Worm (Caenorhabditis elegans) whole organism, L1 larva: ENCODE results near the gene sma-2.

Experiments
- C04F5.9 ChIP-seq: sonication (generic microtip); optimal IDR thresholded peaks from 2 replicates; lab custom pipeline; 2016; ENCODE audit warnings: missing genetic modification characterization, missing compliant biosample characterization
- C34B4.2 ChIP-seq: sonication (generic microtip); optimal IDR thresholded peaks from 2 replicates; lab custom pipeline; 2017; ENCODE audit warnings: mild to moderate bottlenecking, missing genetic modification characterization, missing compliant biosample characterization
- F16B12.6 ChIP-seq: fragments of 150-350 bp; optimal IDR thresholded peaks from 2 replicates; lab custom pipeline; 2014; ENCODE audit warnings: missing biosample characterization, missing genetic modification characterization
- aha-1 ChIP-seq: fragments of 150-350 bp; optimal IDR thresholded peaks from 2 replicates; lab custom pipeline; 2014; ENCODE audit warnings: missing biosample characterization, missing genetic modification characterization
- alr-1 ChIP-seq: fragments of 200-800 bp; sonication (Bioruptor generic); optimal IDR thresholded peaks from 2 replicates; lab custom pipeline; 2018; ENCODE audit warnings: borderline replicate concordance, mild to moderate bottlenecking, missing genetic modification characterization, missing compliant biosample characterization
- ceh-82 ChIP-seq, 3 experiments: fragments of 150-350 bp in 1 of 3; sonication (generic microtip) in 2 of 3; optimal IDR thresholded peaks; 2 replicates each; lab custom pipeline; 2014 to 2017; ENCODE audit warnings: missing biosample characterization in 3 of 3, missing genetic modification characterization in 3 of 3
- dpl-1 ChIP-seq, 3 experiments: fragments of 150-350 bp in 2 of 3; sonication (generic microtip) in 1 of 3; optimal IDR thresholded peaks; 2 replicates each; lab custom pipeline; 2014 to 2017; ENCODE audit warnings: missing biosample characterization in 3 of 3, missing genetic modification characterization in 3 of 3, missing genetic modification reagents in 3 of 3
- efl-1 ChIP-seq, 4 experiments: fragments of 150-350 bp; optimal IDR thresholded peaks in 3 of 4; peaks in 1 of 4; 1 replicate in 1 of 4; 2 replicates in 3 of 4; lab custom pipeline; 2014; ENCODE audit warnings: missing biosample characterization in 2 of 4, missing genetic modification characterization in 2 of 4, missing genetic modification reagents in 2 of 4
- efl-3 ChIP-seq: fragments of 200-800 bp; sonication (Bioruptor generic); optimal IDR thresholded peaks from 2 replicates; lab custom pipeline; 2018; ENCODE audit warnings: mild to moderate bottlenecking, missing genetic modification characterization, missing compliant biosample characterization
- elt-2 ChIP-seq: sonication (generic microtip); optimal IDR thresholded peaks from 2 replicates; lab custom pipeline; 2016; ENCODE audit warnings: missing genetic modification characterization, mild to moderate bottlenecking, inconsistent platforms, missing compliant biosample characterization, missing genetic modification reagents
- elt-3 ChIP-seq, 6 experiments: fragments of 150-350 bp in 1 of 6; sonication (generic microtip); optimal IDR thresholded peaks; 2 replicates each; lab custom pipeline; 2017 to 2018; ENCODE audit warnings: missing biosample characterization in 6 of 6, missing genetic modification characterization in 6 of 6, inconsistent platforms in 1 of 6
- grh-1 ChIP-seq: fragments of 200-800 bp; sonication (Bioruptor generic); IDR thresholded peaks from 2 replicates; pipeline ENCODE4 v1.3.6; 2022; ENCODE audit warnings: missing genetic modification reagents, missing genetic modification characterization, missing compliant biosample characterization
- hlh-17 ChIP-seq: fragments of 200-800 bp; sonication (Bioruptor generic); optimal IDR thresholded peaks from 2 replicates; lab custom pipeline; 2018; ENCODE audit warnings: missing genetic modification characterization, mild to moderate bottlenecking, missing compliant biosample characterization, moderate library complexity, borderline replicate concordance
- hpl-2 ChIP-seq: fragments of 150-350 bp; optimal IDR thresholded peaks from 2 replicates; lab custom pipeline; 2014; ENCODE audit warnings: missing biosample characterization, missing genetic modification reagents, missing genetic modification characterization
- irx-1 ChIP-seq: sonication (generic microtip); optimal IDR thresholded peaks from 2 replicates; lab custom pipeline; 2016; ENCODE audit warnings: missing genetic modification characterization, missing compliant biosample characterization
- lin-13 ChIP-seq: fragments of 150-350 bp; optimal IDR thresholded peaks from 2 replicates; lab custom pipeline; 2014; ENCODE audit warnings: missing biosample characterization, missing genetic modification reagents, missing genetic modification characterization
- lin-14 ChIP-seq: fragments of 200-800 bp; sonication (Bioruptor generic); optimal IDR thresholded peaks from 2 replicates; lab custom pipeline; 2018; ENCODE audit warnings: mild to moderate bottlenecking, missing genetic modification characterization, moderate library complexity, missing compliant biosample characterization
- lin-15B ChIP-seq: fragments of 150-350 bp; sonication (generic microtip); optimal IDR thresholded peaks from 3 replicates; lab custom pipeline; 2014; ENCODE audit warnings: missing biosample characterization, missing genetic modification characterization
- lin-35 ChIP-seq, 2 experiments: fragments of 150-350 bp; optimal IDR thresholded peaks; 2 replicates each; lab custom pipeline; 2014; ENCODE audit warnings: missing biosample characterization in 2 of 2, missing genetic modification characterization in 2 of 2, missing genetic modification reagents in 2 of 2
- lir-3 ChIP-seq: sonication (generic microtip); optimal IDR thresholded peaks from 2 replicates; lab custom pipeline; 2016; ENCODE audit warnings: mild to moderate bottlenecking, missing genetic modification characterization, moderate library complexity, missing compliant biosample characterization; ENCODE audit not compliant: poor library complexity
- lsy-2 ChIP-seq, 2 experiments: fragments of 150-350 bp; optimal IDR thresholded peaks; 2 replicates each; lab custom pipeline; 2014; ENCODE audit warnings: missing biosample characterization in 2 of 2, missing genetic modification characterization in 2 of 2
- mab-9 ChIP-seq: fragments of 200-800 bp; sonication (Bioruptor generic); IDR thresholded peaks from 2 replicates; pipeline ENCODE4 v1.3.6; 2022; ENCODE audit warnings: missing genetic modification reagents, missing genetic modification characterization, missing compliant biosample characterization
- mdl-1 ChIP-seq, 2 experiments: fragments of 150-350 bp; optimal IDR thresholded peaks; 2 replicates each; lab custom pipeline; 2014 to 2017; ENCODE audit warnings: missing biosample characterization in 2 of 2, missing genetic modification characterization in 2 of 2, inconsistent platforms in 1 of 2
- mef-2 ChIP-seq: fragments of 150-350 bp; optimal IDR thresholded peaks from 2 replicates; lab custom pipeline; 2014; ENCODE audit warnings: missing biosample characterization, missing genetic modification characterization
- mep-1 ChIP-seq: fragments of 150-350 bp; optimal IDR thresholded peaks from 2 replicates; lab custom pipeline; 2014; ENCODE audit warnings: missing biosample characterization, missing genetic modification characterization
- nhr-20 ChIP-seq: sonication (generic microtip); optimal IDR thresholded peaks from 2 replicates; lab custom pipeline; 2016; ENCODE audit warnings: mild to moderate bottlenecking, missing genetic modification characterization, missing compliant biosample characterization
- nhr-237 ChIP-seq: fragments of 150-350 bp; optimal IDR thresholded peaks from 2 replicates; lab custom pipeline; 2014; ENCODE audit warnings: missing biosample characterization, missing genetic modification characterization
- nhr-28 ChIP-seq: fragments of 150-350 bp; optimal IDR thresholded peaks from 2 replicates; lab custom pipeline; 2014; ENCODE audit warnings: missing biosample characterization, missing genetic modification characterization
- nhr-47 ChIP-seq: sonication (generic microtip); optimal IDR thresholded peaks from 2 replicates; lab custom pipeline; 2016; ENCODE audit warnings: mild to moderate bottlenecking, missing genetic modification characterization, moderate library complexity, missing compliant biosample characterization
- nhr-77 ChIP-seq: fragments of 150-350 bp; optimal IDR thresholded peaks from 2 replicates; lab custom pipeline; 2014; ENCODE audit warnings: missing biosample characterization, missing genetic modification characterization
- nhr-84 ChIP-seq: sonication (generic microtip); optimal IDR thresholded peaks from 2 replicates; lab custom pipeline; 2017; ENCODE audit warnings: missing biosample characterization, missing genetic modification characterization
- nhr-85 ChIP-seq: sonication (generic microtip); peaks from one replicate; lab custom pipeline; 2016; ENCODE audit warnings: missing genetic modification characterization, inconsistent platforms, missing compliant biosample characterization
- nhr-90 ChIP-seq: sonication (generic microtip); optimal IDR thresholded peaks from 2 replicates; lab custom pipeline; 2016; ENCODE audit warnings: mild to moderate bottlenecking, missing genetic modification characterization, missing compliant biosample characterization; ENCODE audit not compliant: poor library complexity
- pqm-1 ChIP-seq: sonication (generic microtip); optimal IDR thresholded peaks from 3 replicates; lab custom pipeline; 2017; ENCODE audit warnings: missing biosample characterization, missing genetic modification characterization
- rnt-1 ChIP-seq: sonication (generic microtip); optimal IDR thresholded peaks from 2 replicates; lab custom pipeline; 2016; ENCODE audit warnings: mild to moderate bottlenecking, missing genetic modification characterization, moderate library complexity, missing compliant biosample characterization
- skn-1 ChIP-seq: fragments of 150-350 bp; optimal IDR thresholded peaks from 2 replicates; lab custom pipeline; 2014; ENCODE audit warnings: missing biosample characterization, missing genetic modification characterization
- sup-37 ChIP-seq: fragments of 200-800 bp; sonication (Bioruptor generic); optimal IDR thresholded peaks from 2 replicates; lab custom pipeline; 2018; ENCODE audit warnings: mild to moderate bottlenecking, missing genetic modification characterization, missing compliant biosample characterization
- tbx-2 ChIP-seq: sonication (generic microtip); optimal IDR thresholded peaks from 2 replicates; lab custom pipeline; 2016; ENCODE audit warnings: missing genetic modification characterization, missing compliant biosample characterization
- tlp-1 ChIP-seq: fragments of 150-350 bp; optimal IDR thresholded peaks from 2 replicates; lab custom pipeline; 2014; ENCODE audit warnings: missing biosample characterization, missing genetic modification characterization
- unc-130 ChIP-seq: fragments of 150-350 bp; optimal IDR thresholded peaks from 2 replicates; lab custom pipeline; 2017; ENCODE audit warnings: missing biosample characterization, missing genetic modification characterization, inconsistent platforms
- unc-30 ChIP-seq: sonication (generic microtip); optimal IDR thresholded peaks from 2 replicates; lab custom pipeline; 2017; ENCODE audit warnings: missing biosample characterization, missing genetic modification characterization
- unc-62 ChIP-seq: fragments of 150-350 bp; optimal IDR thresholded peaks from 2 replicates; lab custom pipeline; 2014; ENCODE audit warnings: missing biosample characterization, missing genetic modification reagents, missing genetic modification characterization
- unc-98 ChIP-seq: fragments of 200-800 bp; sonication (Bioruptor generic); IDR thresholded peaks from 2 replicates; pipeline ENCODE4 v1.3.6; 2022; ENCODE audit warnings: missing genetic modification characterization, missing compliant biosample characterization
- ztf-11 ChIP-seq, 2 experiments: sonication (generic microtip); optimal IDR thresholded peaks; 2 replicates each; lab custom pipeline; 2016 to 2017; ENCODE audit warnings: missing genetic modification characterization in 2 of 2, missing biosample characterization in 1 of 2, missing compliant biosample characterization in 1 of 2
- ztf-4 ChIP-seq: fragments of 150-350 bp; optimal IDR thresholded peaks from 2 replicates; lab custom pipeline; 2014; ENCODE audit warnings: missing biosample characterization, missing genetic modification characterization

Gene sma-2

ce11 chrIII:8771162-8771561 is 21.7 kb downstream of the sma-2 start, which contains the start of gene K02D10.2:
Gene K02D10.2 (minus strand): TSS chrIII:8771262.
- TF ChIP-seq mep-1 (tag; lab: Kevin White, UChicago), result no peak
- TF ChIP-seq lin-15B (tag; lab: Kevin White, UChicago), result no peak
- TF ChIP-seq C34B4.2 (tag; lab: Kevin White, UChicago), result no peak
- no peak for TF ChIP-seq grh-1 (GFP tag; lab: Robert Waterston, UW)
- no peak for TF ChIP-seq alr-1 (tag; lab: Kevin White, UChicago)
- TF ChIP-seq, all 84 proteins: peak for 0

ce11 chrIII:8771851-8772250 is 22.4 kb downstream of the sma-2 start, which contains the start of gene K02D10.3:
Gene K02D10.3 (minus strand): TSS chrIII:8771951.
- no peak for TF ChIP-seq unc-98 (GFP tag; lab: Robert Waterston, UW)
- no peak for TF ChIP-seq unc-130 (tag; lab: Kevin White, UChicago)
- no peak for TF ChIP-seq nhr-47
- TF ChIP-seq nhr-28 (tag; lab: Kevin White, UChicago), result no peak
- TF ChIP-seq unc-62 (GFP tag; lab: Kevin White, UChicago), result no peak
- TF ChIP-seq efl-1 (optimal IDR thresholded peaks at IDR 0.05; lab: Kevin White, UChicago), result no peak
- no peak for TF ChIP-seq efl-1 (GFP tag; optimal IDR thresholded peaks at IDR 0.05 in 1 of 2; lab: Kevin White, UChicago)
- TF ChIP-seq hpl-2 (GFP tag; lab: Kevin White, UChicago), result no peak
- no peak for TF ChIP-seq tlp-1 (tag; lab: Kevin White, UChicago)
- TF ChIP-seq ceh-82 (tag; optimal IDR thresholded peaks at IDR 0.05; lab: Kevin White, UChicago), result no peak
- TF ChIP-seq nhr-85 (tag; lab: Kevin White, UChicago), result no peak
- no peak for TF ChIP-seq mdl-1 (tag; optimal IDR thresholded peaks at IDR 0.05; lab: Kevin White, UChicago)

ce11 chrIII:8772428-8773027 is 23.0 kb downstream of the sma-2 start:
- TF ChIP-seq pqm-1, result no peak
- no peak for TF ChIP-seq skn-1 (tag; lab: Kevin White, UChicago)
- TF ChIP-seq lin-15B (tag; lab: Kevin White, UChicago), result no peak
- no peak for TF ChIP-seq elt-3 (tag; optimal IDR thresholded peaks at IDR 0.05; lab: Kevin White, UChicago)
- no peak for TF ChIP-seq ztf-11 (tag; optimal IDR thresholded peaks at IDR 0.05; lab: Kevin White, UChicago)
- TF ChIP-seq nhr-28 (tag; lab: Kevin White, UChicago), result no peak
- no peak for TF ChIP-seq C34B4.2 (tag; lab: Kevin White, UChicago)
- no peak for TF ChIP-seq irx-1 (tag; lab: Kevin White, UChicago)
- TF ChIP-seq nhr-85 (tag; lab: Kevin White, UChicago), result no peak
- TF ChIP-seq rnt-1 (tag; lab: Kevin White, UChicago), result no peak
- TF ChIP-seq lin-14 (GFP tag; lab: Kevin White, UChicago), result peak; percentile 55
- no peak for TF ChIP-seq mef-2
- no peak for TF ChIP-seq tlp-1 (tag; lab: Kevin White, UChicago)
- no peak for TF ChIP-seq nhr-47
- no peak for TF ChIP-seq hlh-17 (GFP tag; lab: Kevin White, UChicago)
- TF ChIP-seq lir-3, result no peak
- no peak for TF ChIP-seq ztf-4 (tag; lab: Kevin White, UChicago)
- peak in 1 of 2 experiments; percentile 2 for TF ChIP-seq lin-35 (GFP tag; optimal IDR thresholded peaks at IDR 0.05; lab: Kevin White, UChicago)
- no peak for TF ChIP-seq nhr-77 (tag; lab: Kevin White, UChicago)
- no peak for TF ChIP-seq C04F5.9 (tag; lab: Kevin White, UChicago)
- TF ChIP-seq unc-98 (GFP tag; lab: Robert Waterston, UW), result no peak
- no peak for TF ChIP-seq nhr-90 (tag; lab: Kevin White, UChicago)
- TF ChIP-seq F16B12.6 (tag; lab: Kevin White, UChicago), result no peak
- no peak for TF ChIP-seq nhr-84 (tag; lab: Kevin White, UChicago)
- TF ChIP-seq nhr-20, result no peak
- TF ChIP-seq dpl-1 (GFP tag; optimal IDR thresholded peaks at IDR 0.05; lab: Kevin White, UChicago), result no peak
- no peak for TF ChIP-seq mep-1 (tag; lab: Kevin White, UChicago)
- TF ChIP-seq ceh-82 (tag; optimal IDR thresholded peaks at IDR 0.05; lab: Kevin White, UChicago), result no peak
- no peak for TF ChIP-seq lsy-2 (tag; optimal IDR thresholded peaks at IDR 0.05; lab: Kevin White, UChicago)
- TF ChIP-seq nhr-237, result no peak
- TF ChIP-seq aha-1 (tag; lab: Kevin White, UChicago), result no peak
- TF ChIP-seq grh-1 (GFP tag; lab: Robert Waterston, UW), result no peak
- TF ChIP-seq mab-9 (GFP tag; lab: Robert Waterston, UW), result no peak
- TF ChIP-seq tbx-2, result no peak
- TF ChIP-seq sup-37, result no peak
- TF ChIP-seq hpl-2 (GFP tag; lab: Kevin White, UChicago), result no peak
- TF ChIP-seq elt-2 (tag; lab: Kevin White, UChicago), result no peak
- TF ChIP-seq lin-13 (GFP tag; lab: Kevin White, UChicago), result no peak
- TF ChIP-seq unc-30 (tag; lab: Kevin White, UChicago), result no peak
- no peak for TF ChIP-seq efl-3 (GFP tag; lab: Kevin White, UChicago)
